Worm (Caenorhabditis elegans) whole organism, young adult: Measurements from ENCODE around the gene H41C03.1.

Experiments
- F33H1.4 ChIP-seq: fragments of 200-800 bp; sonication (Bioruptor generic); IDR thresholded peaks from 2 replicates; pipeline ENCODE4 v1.3.6; 2022; ENCODE audit warnings: missing genetic modification reagents, missing genetic modification characterization, missing compliant biosample characterization
- F39B2.1 ChIP-seq: fragments of 200-800 bp; sonication (Bioruptor generic); IDR thresholded peaks from 2 replicates; pipeline ENCODE4 v1.3.6; 2022; ENCODE audit warnings: missing genetic modification reagents, missing genetic modification characterization, missing compliant biosample characterization
- ama-1 ChIP-seq, 3 experiments: fragments of 150-350 bp in 1 of 3; sonication (generic microtip) in 2 of 3; optimal IDR thresholded peaks; 2 replicates each; lab custom pipeline; 2014 to 2018; ENCODE audit warnings: missing biosample characterization in 2 of 3, missing genetic modification characterization in 2 of 3, missing genetic modification reagents in 2 of 3
- hsf-1 ChIP-seq: fragments of 200-800 bp; sonication (Bioruptor generic); IDR thresholded peaks from 2 replicates; pipeline ENCODE4 v1.3.6; 2022; ENCODE audit warnings: missing genetic modification reagents, missing genetic modification characterization, missing compliant biosample characterization
- sdz-38 ChIP-seq: sonication (generic microtip); optimal IDR thresholded peaks from 2 replicates; lab custom pipeline; 2016; ENCODE audit warnings: missing genotype, missing genetic modification characterization, missing compliant biosample characterization
- snpc-3.4 ChIP-seq: sonication (generic microtip); optimal IDR thresholded peaks from 2 replicates; lab custom pipeline; 2017; ENCODE audit warnings: missing genetic modification characterization, mild to moderate bottlenecking, missing compliant biosample characterization, antibody characterized with exemption, moderate library complexity, missing genotype, missing genetic modification reagents
- ztf-28 ChIP-seq: fragments of 200-800 bp; sonication (Bioruptor generic); IDR thresholded peaks from 2 replicates; pipeline ENCODE4 v1.3.6; 2022; ENCODE audit warnings: missing genetic modification reagents, missing genetic modification characterization, missing compliant biosample characterization

DNA sequence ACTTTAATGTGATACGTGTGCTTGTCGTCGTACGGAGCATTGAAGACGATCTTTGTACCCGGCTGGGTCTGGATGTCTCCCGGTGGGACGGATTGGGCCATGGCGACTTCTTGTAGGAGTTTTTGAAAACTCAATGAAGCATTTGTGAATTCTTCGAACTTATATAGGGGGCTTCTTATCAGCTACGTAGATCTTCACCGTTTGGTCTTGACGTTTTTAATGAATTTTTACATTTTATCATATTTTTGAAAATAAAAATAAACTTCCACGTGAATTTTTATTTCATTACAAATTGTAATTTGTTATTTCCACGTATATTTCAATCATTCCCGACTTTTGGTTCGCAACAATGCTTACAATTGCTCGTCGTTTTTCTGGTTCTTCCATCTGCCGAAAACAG lies 44.0 kb upstream of the H41C03.1 start, which contains the start of the genes msp-64 and ZK1248.5:
- TF ChIP-seq sdz-38 (tag; lab: Kevin White, UChicago) (no peak), F39B2.1 (GFP tag; lab: Robert Waterston, UW) (no peak), snpc-3.4 (tag; lab: Kevin White, UChicago) (no peak), hsf-1 (GFP tag; lab: Robert Waterston, UW) (no peak), ztf-28 (GFP tag; lab: Robert Waterston, UW) (no peak), F33H1.4 (GFP tag; lab: Robert Waterston, UW) (no peak), ama-1 (optimal IDR thresholded peaks at IDR 0.05; lab: Kevin White, UChicago) (no peak), ama-1 (GFP tag; optimal IDR thresholded peaks at IDR 0.05; lab: Kevin White, UChicago) (no peak)
